Worm (Caenorhabditis elegans) whole organism, early embryonic: ENCODE results near the gene aff-1.

Experiments
- B0310.2 ChIP-seq: sonication (generic microtip); optimal IDR thresholded peaks from 2 replicates; lab custom pipeline; 2016; ENCODE audit warnings: mild to moderate bottlenecking, missing genetic modification characterization, missing compliant biosample characterization
- aly-1 ChIP-seq: sonication (generic microtip); optimal IDR thresholded peaks from 2 replicates; lab custom pipeline; 2016; ENCODE audit warnings: missing genetic modification characterization, missing compliant biosample characterization
- ama-1 ChIP-seq: fragments of 150-350 bp; optimal IDR thresholded peaks from 2 replicates; lab custom pipeline; 2014
- ceh-13 ChIP-seq: fragments of 200-800 bp; sonication (Bioruptor generic); optimal IDR thresholded peaks from 2 replicates; lab custom pipeline; 2018; ENCODE audit warnings: mild to moderate bottlenecking, missing genetic modification characterization, missing compliant biosample characterization
- ceh-36 ChIP-seq: sonication (generic microtip); optimal IDR thresholded peaks from 2 replicates; lab custom pipeline; 2016; ENCODE audit warnings: missing genetic modification characterization, inconsistent platforms, missing compliant biosample characterization
- ets-7 ChIP-seq: sonication (generic microtip); optimal IDR thresholded peaks from 2 replicates; lab custom pipeline; 2016; ENCODE audit warnings: missing genotype, missing genetic modification characterization, missing compliant biosample characterization
- hmbx-1 ChIP-seq: sonication (generic microtip); optimal IDR thresholded peaks from 2 replicates; lab custom pipeline; 2016; ENCODE audit warnings: mild to moderate bottlenecking, missing genetic modification characterization, missing compliant biosample characterization
- hmg-4 ChIP-seq: fragments of 200-800 bp; sonication (Bioruptor generic); optimal IDR thresholded peaks from 2 replicates; lab custom pipeline; 2018; ENCODE audit warnings: mild to moderate bottlenecking, missing genetic modification characterization, missing compliant biosample characterization
- hnd-1 ChIP-seq: sonication (generic microtip); optimal IDR thresholded peaks from 2 replicates; lab custom pipeline; 2016; ENCODE audit warnings: missing genetic modification characterization, missing compliant biosample characterization
- scrt-1 ChIP-seq: fragments of 200-800 bp; sonication (Bioruptor generic); IDR thresholded peaks from 2 replicates; pipeline ENCODE4 v1.3.6; 2022; ENCODE audit warnings: missing genetic modification characterization, missing compliant biosample characterization
- sea-1 ChIP-seq: fragments of 200-800 bp; sonication (Bioruptor generic); conservative IDR thresholded peaks from 2 replicates; pipeline ENCODE4 v1.3.6; 2022; ENCODE audit warnings: missing genetic modification characterization, missing compliant biosample characterization
- tbx-11 ChIP-seq: fragments of 200-800 bp; sonication (Bioruptor generic); IDR thresholded peaks from 2 replicates; pipeline ENCODE4 v1.3.6; 2022; ENCODE audit warnings: missing genetic modification characterization, missing compliant biosample characterization
- tbx-37 ChIP-seq: fragments of 200-800 bp; sonication (Bioruptor generic); conservative IDR thresholded peaks from 2 replicates; pipeline ENCODE4 v1.3.6; 2022; ENCODE audit warnings: missing genetic modification reagents, missing genetic modification characterization, missing compliant biosample characterization
- tra-4 ChIP-seq: sonication (generic microtip); optimal IDR thresholded peaks from 2 replicates; lab custom pipeline; 2017; ENCODE audit warnings: missing genetic modification characterization, missing compliant biosample characterization

DNA sequence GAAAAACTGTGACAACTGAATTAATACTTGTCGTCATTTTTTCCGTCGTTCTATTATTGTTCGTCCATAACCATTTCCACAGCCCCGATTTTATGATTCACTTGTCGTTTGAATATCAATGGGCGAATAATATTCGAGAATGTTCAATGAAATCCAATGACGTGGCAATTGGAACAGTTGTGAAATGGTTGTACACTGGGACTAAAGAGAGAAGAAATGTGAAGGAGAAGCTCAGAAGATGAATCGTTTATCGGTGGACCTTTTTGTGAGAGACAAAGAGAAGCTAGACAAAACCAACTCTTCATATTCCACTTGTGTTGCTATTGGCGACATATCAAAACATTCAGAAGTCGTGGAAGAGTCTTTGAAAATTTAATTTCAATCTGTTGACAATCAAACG, 7.3 kb upstream of the aff-1 start, which contains the start of gene clhm-1:
- TF ChIP-seq ceh-13 (no peak), ama-1 (lab: Kevin White, UChicago) (no peak), aly-1 (tag; lab: Kevin White, UChicago) (no peak), ceh-36 (tag; lab: Kevin White, UChicago) (no peak), hmbx-1 (tag; lab: Kevin White, UChicago) (no peak), hnd-1 (tag; lab: Kevin White, UChicago) (no peak), B0310.2 (no peak), ets-7 (tag; lab: Kevin White, UChicago) (no peak), tra-4 (no peak), hmg-4 (GFP tag; lab: Kevin White, UChicago) (no peak), sea-1 (no peak), scrt-1 (GFP tag; lab: Robert Waterston, UW) (no peak), tbx-11 (no peak), tbx-37 (GFP tag; lab: Robert Waterston, UW) (no peak)
